Worm (Caenorhabditis elegans) whole organism, L2 larva: Measurements from ENCODE around the gene sra-13.

Source experiments
- alr-1 ChIP-seq: fragments of 150-350 bp; optimal IDR thresholded peaks from 2 replicates; lab custom pipeline; 2014; ENCODE audit warnings: missing biosample characterization, missing genetic modification characterization
- aly-2 ChIP-seq: fragments of 150-350 bp; optimal IDR thresholded peaks from 2 replicates; lab custom pipeline; 2014; ENCODE audit warnings: missing biosample characterization, missing genetic modification characterization
- ama-1 ChIP-seq: fragments of 150-350 bp; optimal IDR thresholded peaks from 2 replicates; lab custom pipeline; 2018; ENCODE audit warnings: inconsistent platforms
- egl-27 ChIP-seq: sonication (generic microtip); optimal IDR thresholded peaks from 3 replicates; lab custom pipeline; 2017; ENCODE audit warnings: missing biosample characterization, missing genetic modification reagents, missing genetic modification characterization
- elt-3 ChIP-seq: sonication (generic microtip); optimal IDR thresholded peaks from 2 replicates; lab custom pipeline; 2017; ENCODE audit warnings: missing biosample characterization, missing genetic modification characterization
- lin-13 ChIP-seq: fragments of 150-350 bp; optimal IDR thresholded peaks from 2 replicates; lab custom pipeline; 2014; ENCODE audit warnings: missing biosample characterization, missing genetic modification reagents, missing genetic modification characterization
- nhr-11 ChIP-seq: fragments of 150-350 bp; optimal IDR thresholded peaks from 2 replicates; lab custom pipeline; 2014; ENCODE audit warnings: missing biosample characterization, missing genetic modification characterization
- nhr-23 ChIP-seq: fragments of 150-350 bp; optimal IDR thresholded peaks from 2 replicates; lab custom pipeline; 2014; ENCODE audit warnings: missing biosample characterization, missing genetic modification reagents, missing genetic modification characterization
- skn-1 ChIP-seq: sonication (generic microtip); optimal IDR thresholded peaks from 2 replicates; lab custom pipeline; 2017; ENCODE audit warnings: missing biosample characterization, missing genetic modification characterization
- sma-9 ChIP-seq, 2 experiments: fragments of 150-350 bp in 1 of 2; sonication (generic microtip) in 1 of 2; optimal IDR thresholded peaks; 2 replicates each; lab custom pipeline; 2014 to 2016; ENCODE audit warnings: missing genetic modification characterization in 2 of 2, mild to moderate bottlenecking in 1 of 2, missing biosample characterization in 1 of 2, missing compliant biosample characterization in 1 of 2, missing genetic modification reagents in 1 of 2, moderate library complexity in 1 of 2
- zag-1 ChIP-seq: fragments of 150-350 bp; optimal IDR thresholded peaks from 2 replicates; lab custom pipeline; 2014; ENCODE audit warnings: missing biosample characterization, missing genetic modification characterization
- ztf-1 ChIP-seq: fragments of 200-800 bp; sonication (Bioruptor generic); conservative IDR thresholded peaks from 2 replicates; pipeline ENCODE4 v1.3.6; 2022; ENCODE audit warnings: missing genetic modification characterization, missing compliant biosample characterization
- ztf-11 ChIP-seq: sonication (generic microtip); optimal IDR thresholded peaks from 2 replicates; lab custom pipeline; 2017; ENCODE audit warnings: missing biosample characterization, missing genetic modification characterization

ce11 chrII:8456681-8457389 is 49.4 kb downstream of the sra-13 start:
- TF ChIP-seq nhr-23 (tag; lab: Kevin White, UChicago) (no peak), ztf-11 (tag; lab: Kevin White, UChicago) (no peak), nhr-11 (no peak), ztf-1 (GFP tag; lab: Robert Waterston, UW) (no peak), ama-1 (lab: Kevin White, UChicago) (no peak), lin-13 (GFP tag; lab: Kevin White, UChicago) (no peak), elt-3 (tag; lab: Kevin White, UChicago) (no peak), sma-9 (GFP tag; optimal IDR thresholded peaks at IDR 0.05; lab: Kevin White, UChicago) (no peak), sma-9 (tag; optimal IDR thresholded peaks at IDR 0.05; lab: Kevin White, UChicago) (no peak), egl-27 (tag; lab: Kevin White, UChicago) (no peak), skn-1 (tag; lab: Kevin White, UChicago) (no peak), aly-2 (tag; lab: Kevin White, UChicago) (no peak), zag-1 (tag; lab: Kevin White, UChicago) (no peak), alr-1 (tag; lab: Kevin White, UChicago) (no peak)
